Worm (Caenorhabditis elegans): ENCODE measurements around the gene dhs-11.

The dhs-11 gene

ce11 chrIII:10651634-10652033 is 9.0 kb upstream of the dhs-11 start:
- TF ChIP-seq nhr-23 (tag; optimal IDR thresholded peaks at IDR 0.05), result peak; percentile 1
- peak; percentile 1 for TF ChIP-seq egl-5 (tag; optimal IDR thresholded peaks at IDR 0.05)
- peak; percentile 84 for TF ChIP-seq hmg-11 (tag; optimal IDR thresholded peaks at IDR 0.05)
- TF ChIP-seq nfya-1 (tag; optimal IDR thresholded peaks at IDR 0.05; ENCODE audit: insufficient read depth), result peak; percentile 82
- TF ChIP-seq elt-2 (tag; optimal IDR thresholded peaks at IDR 0.05), result peak; percentile 9
- no peak for TF ChIP-seq fkh-10 (GFP tag; optimal IDR thresholded peaks at IDR 0.05)
- peak; percentile 78 for TF ChIP-seq ceh-28 (tag; optimal IDR thresholded peaks at IDR 0.05)
- TF ChIP-seq lin-15B (tag; optimal IDR thresholded peaks at IDR 0.05), result peak; percentile 34
- no peak for TF ChIP-seq elt-1 (tag; optimal IDR thresholded peaks at IDR 0.05)
- no peak for TF ChIP-seq mml-1 (tag; optimal IDR thresholded peaks at IDR 0.05)
- peak; percentile 77 for TF ChIP-seq lin-39 (tag; optimal IDR thresholded peaks at IDR 0.05)
- peak; percentile 35 for TF ChIP-seq pha-4 (tag; optimal IDR thresholded peaks at IDR 0.05)

- TF ChIP-seq unc-62 (GFP tag; optimal IDR thresholded peaks at IDR 0.05) (no peak), ztf-4 (tag; optimal IDR thresholded peaks at IDR 0.05) (no peak), nhr-28 (tag; optimal IDR thresholded peaks at IDR 0.05) (no peak)
Measured at ce11 chrIII:10649219-10649618, 6.6 kb upstream of the dhs-11 start, which contains the start of gene emg-1. Gene emg-1, plus strand, starts transcription at chrIII:10649519.

- TF ChIP-seq nhr-28 (tag; optimal IDR thresholded peaks at IDR 0.05) (no peak), pha-4 (tag; optimal IDR thresholded peaks at IDR 0.05) (peak; percentile 6), zag-1 (tag; optimal IDR thresholded peaks at IDR 0.05) (no peak), lin-15B (tag; optimal IDR thresholded peaks at IDR 0.05) (peak; percentile 34)
Measured at ce11 chrIII:10646094-10646493, 3.4 kb upstream of the dhs-11 start, which contains the start of gene orc-4. Gene orc-4, plus strand, starts transcription at chrIII:10646170.

DNA sequence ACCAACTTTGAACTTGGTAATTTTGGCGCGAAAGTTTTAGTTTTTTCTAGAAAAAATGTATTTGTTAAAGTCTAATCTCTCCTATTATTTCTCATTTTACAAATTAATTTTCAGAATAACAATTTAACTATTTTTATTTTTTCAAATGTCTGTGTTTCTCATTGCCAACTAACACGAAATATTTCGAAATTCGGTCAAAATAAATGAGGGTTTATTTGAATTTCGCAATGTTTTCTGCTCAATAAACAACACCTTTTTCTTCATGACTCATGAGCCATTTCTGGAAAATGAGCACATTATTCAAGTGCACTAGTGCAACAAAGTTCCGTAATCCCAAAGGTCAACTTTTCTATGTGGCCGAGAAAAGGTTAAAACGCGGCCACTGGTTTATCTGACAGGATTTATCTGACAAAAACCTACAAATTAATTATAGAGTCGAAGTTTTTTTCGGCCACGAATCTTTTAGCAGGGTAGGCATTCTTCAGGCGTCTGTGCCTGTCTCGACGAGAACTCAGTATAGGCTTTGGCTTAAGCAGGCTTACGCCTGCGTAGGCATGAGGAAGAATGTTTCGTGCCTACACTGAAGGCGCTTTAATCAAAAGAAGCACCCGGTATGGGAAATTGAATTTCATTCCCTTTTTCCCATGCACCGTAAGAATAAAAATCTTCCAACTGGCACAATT is 4.2 kb downstream of the dhs-11 start, which contains the start of gene Y39A1A.27:
TSS of gene Y39A1A.27 (plus strand) at position 633 of the 683 bp plus-strand sequence.
- no peak for TF ChIP-seq jun-1 (tag; optimal IDR thresholded peaks at IDR 0.05)
- TF ChIP-seq ZK546.5 (tag; optimal IDR thresholded peaks at IDR 0.05), result no peak
- TF ChIP-seq ama-1 (optimal IDR thresholded peaks at IDR 0.05), result no peak
- no peak for TF ChIP-seq egl-5 (tag; optimal IDR thresholded peaks at IDR 0.05)
- no peak for TF ChIP-seq lin-39 (tag; optimal IDR thresholded peaks at IDR 0.05)
- TF ChIP-seq nfya-1 (tag; optimal IDR thresholded peaks at IDR 0.05; ENCODE audit: insufficient read depth), result no peak
- no peak for TF ChIP-seq nhr-25 (tag; optimal IDR thresholded peaks at IDR 0.05)
- no peak for TF ChIP-seq nhr-67 (tag; optimal IDR thresholded peaks at IDR 0.05)
- TF ChIP-seq fkh-2 (tag; optimal IDR thresholded peaks at IDR 0.05), result no peak

- TF ChIP-seq pha-4 (tag; optimal IDR thresholded peaks at IDR 0.05) (peak; percentile 31), aly-2 (tag; optimal IDR thresholded peaks at IDR 0.05) (no peak), nfya-1 (tag; optimal IDR thresholded peaks at IDR 0.05; ENCODE audit: insufficient read depth) (no peak), ztf-4 (tag; optimal IDR thresholded peaks at IDR 0.05) (no peak)
Measured at ce11 chrIII:10637933-10638332, 4.7 kb downstream of the dhs-11 start.

DNA sequence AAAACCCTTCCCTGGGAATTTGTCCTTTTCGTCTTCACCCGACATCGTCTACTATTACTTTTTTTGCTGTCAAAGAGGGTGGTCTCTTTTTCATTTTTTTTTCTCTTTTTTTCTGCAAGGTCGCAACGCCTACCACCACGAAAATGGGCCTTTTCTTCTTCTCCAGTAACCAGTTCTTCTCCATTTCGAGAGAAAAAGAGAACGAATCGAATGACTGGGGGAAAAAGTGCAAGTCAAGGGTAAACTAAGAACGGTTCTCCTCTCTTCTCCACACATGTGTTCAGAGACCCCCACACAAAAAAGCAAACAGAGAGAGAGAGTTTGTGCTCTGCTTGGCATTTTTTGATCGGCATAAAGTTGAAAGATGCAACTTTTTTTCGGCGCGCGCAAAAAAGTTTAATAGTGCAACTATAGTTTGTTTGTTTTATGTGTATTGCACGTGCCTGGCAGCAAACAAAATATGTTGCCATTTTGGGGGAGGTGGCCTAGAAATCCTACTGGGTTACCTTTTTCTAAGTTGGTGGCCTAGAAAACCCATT is 6.1 kb downstream of the dhs-11 start:
- TF ChIP-seq aly-2 (tag; optimal IDR thresholded peaks at IDR 0.05) (no peak), nhr-23 (tag; optimal IDR thresholded peaks at IDR 0.05) (peak; percentile 16), nhr-12 (tag; optimal IDR thresholded peaks at IDR 0.05) (no peak), nfya-1 (tag; optimal IDR thresholded peaks at IDR 0.05; ENCODE audit: insufficient read depth) (peak; percentile 6), ceh-28 (tag; optimal IDR thresholded peaks at IDR 0.05) (peak; percentile 4), pha-4 (tag; optimal IDR thresholded peaks at IDR 0.05) (peak; percentile 93), nhr-25 (tag; optimal IDR thresholded peaks at IDR 0.05) (peak; percentile 62)

- no peak for TF ChIP-seq nhr-23 (tag; optimal IDR thresholded peaks at IDR 0.05)
- no peak for TF ChIP-seq egl-5 (tag; optimal IDR thresholded peaks at IDR 0.05)
- peak; percentile 44 for TF ChIP-seq nfya-1 (tag; optimal IDR thresholded peaks at IDR 0.05; ENCODE audit: insufficient read depth)
- TF ChIP-seq nhr-77 (tag; optimal IDR thresholded peaks at IDR 0.05), result no peak
- peak; percentile 80 for TF ChIP-seq lin-39 (tag; optimal IDR thresholded peaks at IDR 0.05)
- TF ChIP-seq lin-15B (tag; optimal IDR thresholded peaks at IDR 0.05), result peak; percentile 27
- peak; percentile 47 for TF ChIP-seq pha-4 (tag; optimal IDR thresholded peaks at IDR 0.05)
- no peak for TF ChIP-seq skn-1 (tag; optimal IDR thresholded peaks at IDR 0.05)
Measured at ce11 chrIII:10634576-10634975, 8.1 kb downstream of the dhs-11 start.

Measured in whole organism, L3 larva.